Fruit fly (Drosophila melanogaster) whole organism, adult: Measurements from ENCODE around the gene yellow-k.

Experiments
- CG11617 ChIP-seq: fragments of 200-800 bp; sonication (Bioruptor generic); optimal IDR thresholded peaks from 2 replicates; lab custom pipeline; 2017; ENCODE audit warnings: mild to moderate bottlenecking, missing biosample characterization, missing genetic modification reagents, missing genetic modification characterization
- CG12768 ChIP-seq: fragments of 200-800 bp; sonication (Bioruptor generic); optimal IDR thresholded peaks from 2 replicates; lab custom pipeline; 2017; ENCODE audit warnings: missing biosample characterization, missing genetic modification characterization, mild to moderate bottlenecking, moderate library complexity, missing genetic modification reagents
- CG14711 ChIP-seq: fragments of 200-800 bp; sonication (Bioruptor generic); optimal IDR thresholded peaks from 2 replicates; lab custom pipeline; 2018; ENCODE audit warnings: missing biosample characterization, mild to moderate bottlenecking, missing genetic modification characterization, moderate library complexity
- CG1620 ChIP-seq: fragments of 200-800 bp; sonication (Bioruptor generic); optimal IDR thresholded peaks from 2 replicates; lab custom pipeline; 2016; ENCODE audit warnings: missing biosample characterization, missing genetic modification characterization
- CG33017 ChIP-seq: fragments of 200-800 bp; sonication (Bioruptor generic); optimal IDR thresholded peaks from 2 replicates; lab custom pipeline; 2018; ENCODE audit warnings: missing biosample characterization, mild to moderate bottlenecking, missing genetic modification characterization, moderate library complexity
- CG5204 ChIP-seq: fragments of 200-800 bp; sonication (Bioruptor generic); optimal IDR thresholded peaks from 2 replicates; lab custom pipeline; 2016; ENCODE audit warnings: missing biosample characterization, missing genetic modification characterization
- CG7045 ChIP-seq: fragments of 200-800 bp; sonication (Bioruptor generic); optimal IDR thresholded peaks from 2 replicates; lab custom pipeline; 2017; ENCODE audit warnings: missing biosample characterization, mild to moderate bottlenecking, missing genetic modification characterization
- CG7101 ChIP-seq: fragments of 200-800 bp; sonication (Bioruptor generic); optimal IDR thresholded peaks from 2 replicates; lab custom pipeline; 2018; ENCODE audit warnings: missing biosample characterization, mild to moderate bottlenecking, missing genetic modification characterization, moderate library complexity
- Clk ChIP-seq: fragments of 200-800 bp; sonication (Bioruptor generic); optimal IDR thresholded peaks from 2 replicates; lab custom pipeline; 2017; ENCODE audit warnings: missing biosample characterization, missing genetic modification characterization
- Crg-1 ChIP-seq: fragments of 200-800 bp; sonication (Bioruptor generic); optimal IDR thresholded peaks from 2 replicates; lab custom pipeline; 2016; ENCODE audit warnings: missing biosample characterization, missing genetic modification characterization
- Hr96 ChIP-seq: fragments of 200-800 bp; sonication (Bioruptor generic); optimal IDR thresholded peaks from 2 replicates; lab custom pipeline; 2016; ENCODE audit warnings: missing biosample characterization, missing genetic modification characterization
- Mnt ChIP-seq: fragments of 200-800 bp; sonication (Bioruptor generic); optimal IDR thresholded peaks from 2 replicates; lab custom pipeline; 2016; ENCODE audit warnings: missing biosample characterization, mild to moderate bottlenecking, missing genetic modification characterization
- bab1 ChIP-seq: fragments of 200-800 bp; sonication (Bioruptor generic); optimal IDR thresholded peaks from 3 replicates; lab custom pipeline; 2019; ENCODE audit warnings: missing biosample characterization, mild to moderate bottlenecking, missing genetic modification characterization, moderate library complexity
- cic ChIP-seq: fragments of 200-800 bp; sonication (Bioruptor generic); optimal IDR thresholded peaks from 2 replicates; lab custom pipeline; 2017; ENCODE audit warnings: missing biosample characterization, mild to moderate bottlenecking, missing genetic modification characterization, moderate library complexity
- cnc ChIP-seq, 2 experiments: fragments of >200 bp; optimal IDR thresholded peaks; 2 replicates each; lab custom pipeline; 2017
- kay ChIP-seq: fragments of 200-800 bp; sonication (Bioruptor generic); peaks from one replicate; lab custom pipeline; 2016; ENCODE audit warnings: missing biosample characterization, missing genetic modification characterization, borderline replicate concordance
- ovo ChIP-seq: fragments of 200-800 bp; sonication (Bioruptor generic); optimal IDR thresholded peaks from 2 replicates; lab custom pipeline; 2016; ENCODE audit warnings: missing biosample characterization, missing genetic modification characterization
- pad ChIP-seq: fragments of 200-800 bp; sonication (Bioruptor generic); optimal IDR thresholded peaks from 3 replicates; lab custom pipeline; 2017; ENCODE audit warnings: missing biosample characterization, missing genetic modification characterization, mild to moderate bottlenecking, moderate library complexity, missing genetic modification reagents
- tj ChIP-seq: fragments of 200-800 bp; sonication (Bioruptor generic); optimal IDR thresholded peaks from 3 replicates; lab custom pipeline; 2017; ENCODE audit warnings: missing biosample characterization, mild to moderate bottlenecking, missing genetic modification characterization, moderate library complexity
- toe ChIP-seq: fragments of 200-800 bp; sonication (Bioruptor generic); optimal IDR thresholded peaks from 2 replicates; lab custom pipeline; 2016; ENCODE audit warnings: missing biosample characterization, missing genetic modification characterization

The yellow-k gene

DNA sequence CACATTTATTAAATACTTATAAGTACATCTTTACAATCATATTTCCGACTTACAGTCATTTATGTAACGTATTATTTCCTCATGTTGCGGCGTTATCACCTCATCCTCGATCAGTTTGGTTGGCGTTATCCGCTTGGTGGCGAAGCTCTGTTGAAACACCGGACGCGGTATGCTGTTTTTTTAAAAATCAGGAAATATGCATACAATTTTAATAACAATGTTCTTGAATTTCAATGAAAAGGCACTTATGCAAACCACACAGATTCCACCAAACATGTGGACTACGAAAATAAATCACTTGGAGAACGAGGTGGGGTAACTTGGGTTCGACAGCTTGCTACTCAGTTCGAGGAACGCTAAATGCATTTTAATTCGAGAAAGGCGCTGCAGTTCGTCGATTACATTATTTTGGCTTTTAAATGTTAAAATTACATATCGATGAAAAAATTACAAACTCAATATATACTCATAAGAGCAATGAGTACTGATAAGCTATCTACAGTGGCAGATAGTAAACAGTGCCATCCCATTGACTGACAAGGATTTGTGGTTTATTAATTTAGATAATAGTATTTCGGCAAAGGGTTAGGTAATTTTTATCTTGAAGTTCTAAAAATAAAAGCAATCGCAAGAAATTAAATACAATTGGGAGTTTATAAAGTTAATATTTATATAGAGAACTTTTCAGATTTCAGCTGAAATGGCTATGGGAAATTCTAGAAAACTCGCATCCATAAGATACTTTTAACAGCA lies 14.1 kb upstream of the yellow-k start:
- TF ChIP-seq Clk (GFP tag; lab: Kevin White, UChicago): no peak
- TF ChIP-seq cic: peak; percentile 53

DNA sequence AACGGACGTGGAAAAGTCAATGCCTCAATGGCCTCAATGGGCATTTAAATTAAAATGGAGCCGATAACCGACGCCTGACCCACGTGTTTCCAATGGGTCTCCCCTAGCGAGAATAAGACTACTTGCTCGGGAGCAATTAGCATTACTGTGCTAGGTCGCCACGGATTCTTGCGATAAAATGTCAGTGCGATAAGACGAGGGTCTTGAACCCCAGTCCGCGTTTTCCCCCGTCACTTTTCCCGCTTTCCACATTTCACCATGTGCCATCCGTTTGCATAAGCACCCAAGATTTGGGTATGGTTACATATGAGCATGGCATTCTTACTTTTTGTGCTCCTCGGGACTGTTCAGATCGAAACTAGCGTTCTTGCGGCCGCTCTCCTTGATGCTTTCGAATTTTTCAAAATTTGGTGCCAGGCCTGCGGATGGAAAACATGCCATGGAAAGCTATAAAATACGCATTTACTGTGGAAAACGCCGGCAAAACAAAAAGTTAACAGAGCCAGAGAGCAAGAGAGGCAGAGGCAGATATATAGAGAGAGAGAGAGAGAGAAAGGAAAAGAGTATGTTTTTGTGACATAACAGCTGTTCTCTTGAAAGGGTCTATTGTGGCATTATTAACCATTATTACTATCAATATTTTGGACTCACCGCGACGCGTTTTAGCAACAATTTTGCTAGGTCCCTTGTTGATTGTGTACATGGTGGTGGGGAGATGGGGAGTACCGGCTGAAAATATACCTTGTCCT lies 13.1 kb upstream of the yellow-k start:
- TF ChIP-seq CG7045 (no peak), cic (no peak), CG11617 (GFP tag; lab: Kevin White, UChicago) (no peak), Hr96 (GFP tag; lab: Kevin White, UChicago) (no peak), tj (GFP tag; lab: Kevin White, UChicago) (no peak), ovo (GFP tag; lab: Kevin White, UChicago) (no peak), CG14711 (tag; lab: Kevin White, UChicago) (no peak), CG1620 (GFP tag; lab: Kevin White, UChicago) (no peak), pad (GFP tag; lab: Kevin White, UChicago) (no peak), CG5204 (GFP tag; lab: Kevin White, UChicago) (no peak), bab1 (GFP tag; lab: Kevin White, UChicago) (no peak), Mnt (GFP tag; lab: Kevin White, UChicago) (no peak), cnc (optimal IDR thresholded peaks at IDR 0.05; lab: Kevin White, UChicago) (no peak), CG7101 (tag; lab: Kevin White, UChicago) (no peak), CG33017 (tag; lab: Kevin White, UChicago) (no peak)

DNA sequence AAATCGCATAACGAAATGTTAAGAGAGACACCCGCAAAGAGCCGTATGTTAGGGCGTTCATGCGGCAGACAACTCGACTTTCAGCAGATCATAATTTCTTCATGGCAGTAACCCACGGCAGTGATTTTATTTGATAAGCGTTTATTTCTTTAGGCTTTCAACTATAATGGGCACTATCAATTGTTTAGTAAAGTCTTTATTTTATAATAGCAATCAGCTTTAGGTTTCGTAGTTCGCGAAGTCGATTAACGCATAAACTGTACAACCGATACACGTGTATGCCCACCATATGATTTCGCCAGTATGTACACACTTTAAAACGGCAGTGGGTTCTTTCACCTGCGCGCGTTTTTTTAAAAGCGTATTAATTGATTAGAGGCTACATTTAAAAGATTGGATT lies 12.2 kb upstream of the yellow-k start, which contains the start of gene CG7841:
TSS of gene CG7841 (minus strand) at position 20 of the 400 bp plus-strand sequence.
- peak; percentile 98 for TF ChIP-seq kay (GFP tag; lab: Kevin White, UChicago)
- TF ChIP-seq Hr96 (GFP tag; lab: Kevin White, UChicago): peak; percentile 98
- TF ChIP-seq toe (GFP tag; lab: Kevin White, UChicago): no peak
- TF ChIP-seq CG1620 (GFP tag; lab: Kevin White, UChicago): peak; percentile 90
- no peak for TF ChIP-seq cnc (optimal IDR thresholded peaks at IDR 0.05; lab: Kevin White, UChicago)
- peak; percentile 99 for TF ChIP-seq bab1 (GFP tag; lab: Kevin White, UChicago)
- peak; percentile 96 for TF ChIP-seq Clk (GFP tag; lab: Kevin White, UChicago)
- TF ChIP-seq CG14711 (tag; lab: Kevin White, UChicago): peak; percentile 97
- TF ChIP-seq CG7045: peak; percentile 99
- peak; percentile 99 for TF ChIP-seq Mnt (GFP tag; lab: Kevin White, UChicago)
- TF ChIP-seq tj (GFP tag; lab: Kevin White, UChicago): peak; percentile 89
- peak; percentile 99 for TF ChIP-seq CG33017 (tag; lab: Kevin White, UChicago)
- TF ChIP-seq cic: peak; percentile 87
- TF ChIP-seq CG12768 (GFP tag; lab: Kevin White, UChicago): peak; percentile 99
- TF ChIP-seq CG11617 (GFP tag; lab: Kevin White, UChicago): peak; percentile 99
- TF ChIP-seq CG7101 (tag; lab: Kevin White, UChicago): peak; percentile 99
- peak; percentile 90 for TF ChIP-seq pad (GFP tag; lab: Kevin White, UChicago)
- TF ChIP-seq Crg-1 (GFP tag; lab: Kevin White, UChicago): peak; percentile 95
- TF ChIP-seq ovo (GFP tag; lab: Kevin White, UChicago): peak; percentile 91
- no peak for TF ChIP-seq CG5204 (GFP tag; lab: Kevin White, UChicago)

DNA sequence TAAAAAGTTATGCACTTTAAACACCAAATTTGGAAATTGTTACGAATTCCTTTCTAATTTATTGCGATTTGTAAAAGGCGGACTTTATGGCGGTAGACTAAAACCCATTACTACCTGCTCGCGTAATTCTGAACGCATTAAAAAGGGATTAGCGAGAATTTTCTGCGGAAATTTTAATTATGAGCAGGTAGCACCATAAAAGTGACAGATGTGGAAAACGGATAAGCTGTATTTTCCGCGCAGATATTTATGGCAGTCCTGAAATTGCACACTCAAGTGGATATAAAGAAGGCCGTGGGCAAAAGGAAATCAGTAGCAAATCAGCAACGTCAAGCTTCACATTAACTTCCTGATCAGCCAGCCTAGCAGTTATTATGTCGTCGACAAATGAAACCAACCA lies 11.7 kb upstream of the yellow-k start, which contains the start of gene Z600:
TSS of gene Z600 (plus strand) at position 312 of the 400 bp plus-strand sequence.
- TF ChIP-seq CG7101 (tag; lab: Kevin White, UChicago): no peak
- TF ChIP-seq cnc (optimal IDR thresholded peaks at IDR 0.05; lab: Kevin White, UChicago): no peak
- no peak for TF ChIP-seq CG11617 (GFP tag; lab: Kevin White, UChicago)
- no peak for TF ChIP-seq toe (GFP tag; lab: Kevin White, UChicago)
- no peak for TF ChIP-seq tj (GFP tag; lab: Kevin White, UChicago)
- no peak for TF ChIP-seq bab1 (GFP tag; lab: Kevin White, UChicago)
- TF ChIP-seq CG12768 (GFP tag; lab: Kevin White, UChicago): no peak
- no peak for TF ChIP-seq ovo (GFP tag; lab: Kevin White, UChicago)
- no peak for TF ChIP-seq Hr96 (GFP tag; lab: Kevin White, UChicago)
- TF ChIP-seq kay (GFP tag; lab: Kevin White, UChicago): no peak

DNA sequence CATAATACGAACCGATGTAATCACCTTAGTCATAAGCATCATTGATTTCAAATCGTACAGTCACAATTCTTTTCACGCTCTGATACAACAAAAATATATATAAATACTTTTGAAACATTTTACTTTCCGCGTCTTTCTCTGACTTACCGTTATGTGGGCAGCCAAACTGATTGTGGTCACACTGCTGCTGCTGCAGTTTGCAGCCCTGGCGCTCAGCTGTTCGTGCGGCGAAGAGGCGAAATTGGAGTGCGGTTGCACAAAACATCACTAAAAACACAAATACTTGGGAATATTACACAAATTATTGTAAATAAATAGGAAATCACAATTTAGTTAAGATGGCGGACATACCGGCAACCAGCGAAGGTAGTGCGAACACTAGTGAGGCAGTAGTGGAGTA lies 11.0 kb upstream of the yellow-k start, which contains the start of the genes gdl and gdl-ORF39:
TSS of gene gdl (plus strand) at position 48 of the 400 bp plus-strand sequence.
TSS of gene gdl-ORF39 (plus strand) at position 48 of the 400 bp plus-strand sequence.
- TF ChIP-seq cnc (optimal IDR thresholded peaks at IDR 0.05; lab: Kevin White, UChicago): no peak
- no peak for TF ChIP-seq CG14711 (tag; lab: Kevin White, UChicago)
- peak; percentile 54 for TF ChIP-seq Mnt (GFP tag; lab: Kevin White, UChicago)
- peak; percentile 54 for TF ChIP-seq bab1 (GFP tag; lab: Kevin White, UChicago)
- no peak for TF ChIP-seq Hr96 (GFP tag; lab: Kevin White, UChicago)
- TF ChIP-seq CG33017 (tag; lab: Kevin White, UChicago): no peak
- TF ChIP-seq Crg-1 (GFP tag; lab: Kevin White, UChicago): no peak
- no peak for TF ChIP-seq CG12768 (GFP tag; lab: Kevin White, UChicago)
- TF ChIP-seq CG7045: no peak
- no peak for TF ChIP-seq tj (GFP tag; lab: Kevin White, UChicago)
- no peak for TF ChIP-seq ovo (GFP tag; lab: Kevin White, UChicago)
- TF ChIP-seq CG7101 (tag; lab: Kevin White, UChicago): no peak
- no peak for TF ChIP-seq CG5204 (GFP tag; lab: Kevin White, UChicago)
- no peak for TF ChIP-seq Clk (GFP tag; lab: Kevin White, UChicago)
- TF ChIP-seq kay (GFP tag; lab: Kevin White, UChicago): no peak
